Worm (Caenorhabditis elegans) whole organism, mixed stage, embryonic: Measurements from ENCODE around the gene prx-10.

Source experiments
- M03D4.4 ChIP-seq: sonication (generic microtip); optimal IDR thresholded peaks from 2 replicates; lab custom pipeline; 2017; ENCODE audit warnings: mild to moderate bottlenecking, missing genetic modification characterization, missing compliant biosample characterization
- bed-3 ChIP-seq: fragments of 200-800 bp; sonication (Bioruptor generic); optimal IDR thresholded peaks from 3 replicates; lab custom pipeline; 2018; ENCODE audit warnings: mild to moderate bottlenecking, missing genetic modification characterization, moderate library complexity, missing compliant biosample characterization
- blmp-1 ChIP-seq: fragments of 150-350 bp; optimal IDR thresholded peaks from 2 replicates; lab custom pipeline; 2014; ENCODE audit warnings: missing biosample characterization, missing genetic modification characterization
- ceh-39 ChIP-seq: fragments of 150-350 bp; optimal IDR thresholded peaks from 2 replicates; lab custom pipeline; 2014; ENCODE audit warnings: missing biosample characterization, missing genetic modification characterization
- ceh-43 ChIP-seq: fragments of 200-800 bp; sonication (Bioruptor generic); optimal IDR thresholded peaks from 2 replicates; lab custom pipeline; 2018; ENCODE audit warnings: mild to moderate bottlenecking, missing genetic modification characterization, moderate library complexity, missing compliant biosample characterization
- ceh-83 ChIP-seq: fragments of 200-800 bp; sonication (Bioruptor generic); optimal IDR thresholded peaks from 2 replicates; lab custom pipeline; 2018; ENCODE audit warnings: mild to moderate bottlenecking, missing genetic modification characterization, missing compliant biosample characterization
- ces-1 ChIP-seq: fragments of 150-350 bp; optimal IDR thresholded peaks from 2 replicates; lab custom pipeline; 2014; ENCODE audit warnings: missing biosample characterization, missing genetic modification reagents, missing genetic modification characterization
- cnd-1 ChIP-seq: fragments of 200-800 bp; sonication (Bioruptor generic); optimal IDR thresholded peaks from 2 replicates; lab custom pipeline; 2018; ENCODE audit warnings: mild to moderate bottlenecking, missing genetic modification characterization, missing compliant biosample characterization
- drap-1 ChIP-seq: fragments of 200-800 bp; sonication (Bioruptor generic); optimal IDR thresholded peaks from 3 replicates; lab custom pipeline; 2018; ENCODE audit warnings: mild to moderate bottlenecking, missing genetic modification characterization, missing compliant biosample characterization
- elt-1 ChIP-seq: sonication (generic microtip); optimal IDR thresholded peaks from 2 replicates; lab custom pipeline; 2017; ENCODE audit warnings: missing genetic modification characterization, mild to moderate bottlenecking, missing compliant biosample characterization, antibody characterized with exemption, moderate library complexity, borderline replicate concordance; ENCODE audit not compliant: insufficient read depth
- elt-3 ChIP-seq: fragments of 150-350 bp; optimal IDR thresholded peaks from 2 replicates; lab custom pipeline; 2014; ENCODE audit warnings: missing biosample characterization, missing genetic modification characterization
- ham-2 ChIP-seq: fragments of 200-800 bp; sonication (Bioruptor generic); optimal IDR thresholded peaks from 2 replicates; lab custom pipeline; 2018; ENCODE audit warnings: mild to moderate bottlenecking, missing genetic modification characterization, missing compliant biosample characterization
- hlh-1 ChIP-seq: fragments of 150-350 bp; optimal IDR thresholded peaks from 2 replicates; lab custom pipeline; 2014; ENCODE audit warnings: missing biosample characterization, missing genetic modification reagents, missing genetic modification characterization
- lin-13 ChIP-seq: fragments of 150-350 bp; optimal IDR thresholded peaks from 2 replicates; lab custom pipeline; 2014; ENCODE audit warnings: missing biosample characterization, missing genetic modification characterization
- lin-32 ChIP-seq: fragments of 200-800 bp; sonication (Bioruptor generic); optimal IDR thresholded peaks from 2 replicates; lab custom pipeline; 2018; ENCODE audit warnings: mild to moderate bottlenecking, missing genetic modification characterization, missing compliant biosample characterization
- lsy-2 ChIP-seq: fragments of 150-350 bp; optimal IDR thresholded peaks from 2 replicates; lab custom pipeline; 2014; ENCODE audit warnings: missing biosample characterization, missing genetic modification characterization
- mab-5 ChIP-seq: fragments of 150-350 bp; optimal IDR thresholded peaks from 2 replicates; lab custom pipeline; 2014; ENCODE audit warnings: missing biosample characterization, missing genetic modification characterization
- mls-2 ChIP-seq: sonication (generic microtip); optimal IDR thresholded peaks from 2 replicates; lab custom pipeline; 2016; ENCODE audit warnings: mild to moderate bottlenecking, missing genetic modification characterization, moderate library complexity, missing compliant biosample characterization
- nhr-12 ChIP-seq: fragments of 150-350 bp; optimal IDR thresholded peaks from 2 replicates; lab custom pipeline; 2014; ENCODE audit warnings: missing biosample characterization, missing genetic modification characterization
- nhr-2 ChIP-seq: fragments of 150-350 bp; optimal IDR thresholded peaks from 2 replicates; lab custom pipeline; 2014; ENCODE audit warnings: missing biosample characterization, missing genetic modification characterization
- nhr-237 ChIP-seq: fragments of 150-350 bp; optimal IDR thresholded peaks from 2 replicates; lab custom pipeline; 2014; ENCODE audit warnings: missing biosample characterization, missing genetic modification characterization
- nhr-28 ChIP-seq: fragments of 150-350 bp; optimal IDR thresholded peaks from 2 replicates; lab custom pipeline; 2014; ENCODE audit warnings: missing biosample characterization, missing genetic modification characterization
- pha-4 ChIP-seq: fragments of 150-350 bp; optimal IDR thresholded peaks from 2 replicates; lab custom pipeline; 2018; ENCODE audit warnings: missing biosample characterization, missing genetic modification reagents, missing genetic modification characterization
- sem-2 ChIP-seq: fragments of 200-800 bp; sonication (Bioruptor generic); optimal IDR thresholded peaks from 2 replicates; lab custom pipeline; 2018; ENCODE audit warnings: mild to moderate bottlenecking, missing genetic modification characterization, missing compliant biosample characterization
- snpc-4 ChIP-seq: fragments of 150-350 bp; optimal IDR thresholded peaks from 2 replicates; lab custom pipeline; 2014; ENCODE audit warnings: missing biosample characterization, missing genetic modification characterization
- sptf-1 ChIP-seq: sonication (generic microtip); optimal IDR thresholded peaks from 2 replicates; lab custom pipeline; 2017; ENCODE audit warnings: mild to moderate bottlenecking, missing genetic modification characterization, moderate library complexity, missing compliant biosample characterization
- tbx-8 ChIP-seq: fragments of 200-800 bp; sonication (Bioruptor generic); optimal IDR thresholded peaks from 2 replicates; lab custom pipeline; 2018; ENCODE audit warnings: mild to moderate bottlenecking, missing genetic modification characterization, moderate library complexity, missing compliant biosample characterization
- unc-120 ChIP-seq: sonication (generic microtip); optimal IDR thresholded peaks from 2 replicates; lab custom pipeline; 2017; ENCODE audit warnings: missing genetic modification characterization, missing compliant biosample characterization; ENCODE audit not compliant: poor library complexity, severe bottlenecking
- unc-39 ChIP-seq: fragments of 150-350 bp; optimal IDR thresholded peaks from 2 replicates; lab custom pipeline; 2014; ENCODE audit warnings: missing biosample characterization, missing genetic modification characterization
- unc-62 ChIP-seq: fragments of 150-350 bp; optimal IDR thresholded peaks from 2 replicates; lab custom pipeline; 2014; ENCODE audit warnings: missing biosample characterization, missing genetic modification reagents, missing genetic modification characterization
- zip-8 ChIP-seq: fragments of 150-350 bp; optimal IDR thresholded peaks from 2 replicates; lab custom pipeline; 2014; ENCODE audit warnings: missing biosample characterization, missing genetic modification characterization
- ztf-11 ChIP-seq: fragments of 150-350 bp; optimal IDR thresholded peaks from 2 replicates; lab custom pipeline; 2014; ENCODE audit warnings: missing biosample characterization, missing genetic modification characterization

Gene prx-10

DNA sequence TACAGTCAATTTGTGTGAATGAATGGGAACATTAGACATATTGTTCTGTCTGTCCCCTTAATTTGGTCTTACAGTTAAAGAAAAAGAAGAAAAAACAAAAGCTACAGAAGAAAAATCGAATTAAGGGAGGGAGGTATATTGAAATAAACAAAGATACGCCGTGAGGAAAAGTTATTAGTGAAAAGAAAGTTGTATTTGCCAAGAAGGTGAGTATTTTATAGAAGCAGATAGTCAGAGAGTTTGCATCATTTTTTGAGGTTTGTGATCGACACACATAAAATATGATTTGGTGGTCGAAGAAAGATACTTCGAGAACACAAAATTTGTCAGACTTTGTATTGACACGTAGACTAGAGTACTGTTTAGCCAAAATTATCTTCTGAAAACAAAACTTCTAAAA lies 35.9 kb upstream of the prx-10 start:
- TF ChIP-seq unc-39: no peak
- no peak for TF ChIP-seq lin-13 (tag; lab: Kevin White, UChicago)
- no peak for TF ChIP-seq ces-1

- TF ChIP-seq hlh-1 (tag; lab: Kevin White, UChicago) (no peak), lsy-2 (tag; lab: Kevin White, UChicago) (no peak), tbx-8 (GFP tag; lab: Kevin White, UChicago) (no peak), cnd-1 (tag; lab: Kevin White, UChicago) (no peak), pha-4 (tag; lab: Kevin White, UChicago) (no peak), ceh-43 (GFP tag; lab: Kevin White, UChicago) (no peak), zip-8 (tag; lab: Kevin White, UChicago) (no peak)
These were observed 34.9 kb upstream of the prx-10 start for ce11 chrIII:5201267-5201666.

- TF ChIP-seq ceh-43 (GFP tag; lab: Kevin White, UChicago) (no peak), nhr-237 (tag; lab: Kevin White, UChicago) (peak; percentile 1), ham-2 (peak; percentile 25), unc-62 (GFP tag; lab: Kevin White, UChicago) (no peak), lin-32 (GFP tag; lab: Kevin White, UChicago) (no peak), sem-2 (GFP tag; lab: Kevin White, UChicago) (no peak), drap-1 (no peak), hlh-1 (tag; lab: Kevin White, UChicago) (no peak), lsy-2 (tag; lab: Kevin White, UChicago) (no peak), elt-3 (tag; lab: Kevin White, UChicago) (no peak), unc-39 (no peak), ceh-83 (GFP tag; lab: Kevin White, UChicago) (no peak), blmp-1 (tag; lab: Kevin White, UChicago) (no peak), ceh-39 (no peak), unc-120 (peak; percentile 66), nhr-28 (tag; lab: Kevin White, UChicago) (peak; percentile 18)
These were observed 33.6 kb upstream of the prx-10 start for ce11 chrIII:5202641-5203040.

DNA sequence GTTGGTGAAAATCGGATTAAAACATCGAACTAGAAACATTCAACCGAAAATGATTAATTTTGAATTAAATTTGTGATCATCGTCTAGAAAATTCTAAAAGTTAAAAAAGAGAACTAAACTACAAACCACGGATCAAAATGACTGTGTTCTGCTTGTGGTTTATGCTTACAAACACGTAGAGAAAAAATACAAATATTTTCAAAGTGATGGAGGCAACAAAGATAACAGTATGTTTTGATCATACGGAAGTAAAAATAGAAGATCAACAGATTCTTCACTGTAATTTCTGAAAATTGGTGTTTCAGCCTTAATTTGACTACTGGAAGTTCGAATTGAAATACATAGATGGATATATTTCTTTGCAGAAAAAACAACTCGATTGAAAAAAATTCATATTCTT lies 32.9 kb upstream of the prx-10 start:
- TF ChIP-seq M03D4.4 (tag; lab: Kevin White, UChicago) (no peak), tbx-8 (GFP tag; lab: Kevin White, UChicago) (no peak), blmp-1 (tag; lab: Kevin White, UChicago) (no peak), mab-5 (tag; lab: Kevin White, UChicago) (no peak), ham-2 (no peak), elt-1 (tag; lab: Kevin White, UChicago) (no peak), ces-1 (no peak), ztf-11 (tag; lab: Kevin White, UChicago) (no peak), nhr-2 (no peak), sptf-1 (tag; lab: Kevin White, UChicago) (no peak), unc-120 (no peak), snpc-4 (tag; lab: Kevin White, UChicago) (no peak), nhr-28 (tag; lab: Kevin White, UChicago) (no peak), bed-3 (GFP tag; lab: Kevin White, UChicago) (no peak)

DNA sequence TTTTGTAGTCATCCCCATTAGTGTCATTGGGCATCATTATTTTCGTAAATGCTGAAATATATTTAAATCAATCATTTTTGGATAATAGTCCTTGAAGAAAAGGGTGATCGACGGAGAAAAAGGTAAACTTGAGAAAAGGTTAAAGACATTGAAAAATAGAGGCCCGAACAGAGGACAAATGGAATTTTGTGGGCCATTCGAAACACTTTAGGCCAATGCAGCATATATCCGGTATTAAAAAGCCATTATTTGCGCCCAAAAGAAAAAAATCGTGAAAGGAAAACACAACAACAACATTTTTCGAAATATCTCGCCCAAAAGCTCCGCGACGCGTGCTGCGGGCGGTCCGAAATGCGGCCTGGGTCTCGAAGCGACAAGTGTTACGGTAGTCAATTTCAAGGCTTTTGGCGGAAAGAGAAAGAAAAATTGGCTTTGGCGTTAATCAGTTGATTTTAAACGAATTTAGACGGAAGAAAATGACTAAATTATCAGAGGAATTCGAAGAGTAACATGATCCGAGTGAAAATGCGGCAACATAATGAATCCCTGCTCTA lies 29.3 kb upstream of the prx-10 start, which contains the start of gene morc-1:
Gene morc-1, minus strand, starts transcription at position 51 of the 554 bp plus-strand sequence.
- TF ChIP-seq nhr-12 (tag; lab: Kevin White, UChicago) (no peak), snpc-4 (tag; lab: Kevin White, UChicago) (no peak), nhr-237 (tag; lab: Kevin White, UChicago) (no peak), blmp-1 (tag; lab: Kevin White, UChicago) (no peak), bed-3 (GFP tag; lab: Kevin White, UChicago) (no peak), unc-120 (no peak), lin-13 (tag; lab: Kevin White, UChicago) (no peak), ceh-43 (GFP tag; lab: Kevin White, UChicago) (no peak), sem-2 (GFP tag; lab: Kevin White, UChicago) (no peak), mls-2 (tag; lab: Kevin White, UChicago) (no peak), lin-32 (GFP tag; lab: Kevin White, UChicago) (no peak), nhr-28 (tag; lab: Kevin White, UChicago) (no peak), hlh-1 (tag; lab: Kevin White, UChicago) (no peak)
